Fruit fly (Drosophila melanogaster) ovary, adult (tissue): ENCODE data around the gene PlexB.

Experiments used
- CG17801 ChIP-seq: fragments of 200-800 bp; optimal IDR thresholded peaks from 2 replicates; lab custom pipeline; 2019; ENCODE audit warnings: missing biosample characterization, mild to moderate bottlenecking, missing genetic modification characterization, moderate library complexity; ENCODE audit not compliant: partially characterized antibody

The PlexB gene

dm6 chr4:58896-59525 lies 15.4 kb upstream of the PlexB start:
- TF ChIP-seq CG17801 (GFP tag; lab: Kevin White, UChicago): no peak

dm6 chr4:56242-57159 lies 12.9 kb upstream of the PlexB start, which contains the start of gene ci:
TSS of gene ci (minus strand) at chr4:57041.
- no peak for TF ChIP-seq CG17801 (GFP tag; lab: Kevin White, UChicago)

dm6 chr4:54633-55032 lies 11.1 kb upstream of the PlexB start:
- no peak for TF ChIP-seq CG17801 (GFP tag; lab: Kevin White, UChicago)

dm6 chr4:46942-47527 lies 3.5 kb upstream of the PlexB start:
- TF ChIP-seq CG17801 (GFP tag; lab: Kevin White, UChicago): no peak

- TF ChIP-seq CG17801 (GFP tag; lab: Kevin White, UChicago): no peak
Measured at dm6 chr4:46484-46883, 2.9 kb upstream of the PlexB start.

- no peak for TF ChIP-seq CG17801 (GFP tag; lab: Kevin White, UChicago)
Measured at dm6 chr4:44780-45179, 1.2 kb upstream of the PlexB start.

dm6 chr4:43936-44260 lies 320 bp upstream of the PlexB start:
- no peak for TF ChIP-seq CG17801 (GFP tag; lab: Kevin White, UChicago)

dm6 chr4:42352-42751 lies 1.2 kb downstream of the PlexB start:
- TF ChIP-seq CG17801 (GFP tag; lab: Kevin White, UChicago): no peak

- no peak for TF ChIP-seq CG17801 (GFP tag; lab: Kevin White, UChicago)
Measured at dm6 chr4:1409-1808, 42.2 kb downstream of the PlexB start.

- TF ChIP-seq CG17801 (GFP tag; lab: Kevin White, UChicago): no peak
Measured at dm6 chr4:579-978, 43.0 kb downstream of the PlexB start, which contains the start of gene JYalpha. TSS of gene JYalpha (plus strand) at chr4:879.
